Worm (Caenorhabditis elegans): ENCODE data around the gene rpl-26.

The rpl-26 gene

ce11 chrII:8577509-8578099 is 25.0 kb upstream of the rpl-26 start, which contains the start of gene F54C9.9 (continued):
- no peak for TF ChIP-seq ztf-26 (tag; optimal IDR thresholded peaks at IDR 0.05)
- no peak for TF ChIP-seq Y67H2A.10 (GFP tag; conservative IDR thresholded peaks at IDR 0.05)
- no peak for TF ChIP-seq ets-4 (GFP tag; optimal IDR thresholded peaks at IDR 0.05)
- peak; percentile 28; the same call in 1 of the 2 replicates for TF ChIP-seq F33H1.4 (GFP tag; IDR thresholded peaks at IDR 0.05)
- peak; percentile 47 for TF ChIP-seq madf-8 (GFP tag; conservative IDR thresholded peaks at IDR 0.05)
- TF ChIP-seq hlh-12 (tag; optimal IDR thresholded peaks at IDR 0.05): no peak
- no peak for TF ChIP-seq attf-3 (GFP tag; conservative IDR thresholded peaks at IDR 0.05)
- TF ChIP-seq nhr-179 (tag; optimal IDR thresholded peaks at IDR 0.05): no peak
- no peak for TF ChIP-seq ceh-91 (GFP tag; IDR thresholded peaks at IDR 0.05)
- TF ChIP-seq F37B4.10 (GFP tag; IDR thresholded peaks at IDR 0.05): no peak
- TF ChIP-seq B0336.3 (GFP tag; IDR thresholded peaks at IDR 0.05): peak; percentile 73; the same call in 1 of the 2 replicates
- no peak for TF ChIP-seq cebp-1 (GFP tag; IDR thresholded peaks at IDR 0.05)
- peak; percentile 39 for TF ChIP-seq cebp-1 (tag; optimal IDR thresholded peaks at IDR 0.05)
- peak; percentile 6 for TF ChIP-seq F23B12.7 (tag; optimal IDR thresholded peaks at IDR 0.05; ENCODE audit: insufficient read depth)
- TF ChIP-seq repo-1 (tag; optimal IDR thresholded peaks at IDR 0.05): peak; percentile 17
- no peak for TF ChIP-seq sptf-2 (GFP tag; optimal IDR thresholded peaks at IDR 0.05)
- TF ChIP-seq sea-2 (GFP tag; IDR thresholded peaks at IDR 0.05): no peak
- TF ChIP-seq atf-7 (tag; optimal IDR thresholded peaks at IDR 0.05): no peak
- no peak for TF ChIP-seq lsy-27 (tag; optimal IDR thresholded peaks at IDR 0.05; ENCODE audit: borderline replicate concordance, insufficient read depth)
- no peak for TF ChIP-seq rec-8 (tag; optimal IDR thresholded peaks at IDR 0.05)
- no peak for TF ChIP-seq egl-44 (GFP tag; IDR thresholded peaks at IDR 0.05)
- TF ChIP-seq let-526 (GFP tag; IDR thresholded peaks at IDR 0.05): no peak
- TF ChIP-seq hrde-1 (tag; optimal IDR thresholded peaks at IDR 0.05; ENCODE audit: borderline replicate concordance): peak; percentile 46
- TF ChIP-seq ekl-4 (GFP tag; IDR thresholded peaks at IDR 0.05): no peak
- peak; percentile 11 for TF ChIP-seq tbp1 (GFP tag; optimal IDR thresholded peaks at IDR 0.05)
- no peak for TF ChIP-seq Y56A3A.18 (GFP tag; IDR thresholded peaks at IDR 0.05)
- no peak for TF ChIP-seq ZK185.1 (tag; optimal IDR thresholded peaks at IDR 0.05; ENCODE audit: poor library complexity, severe bottlenecking)
- no peak for TF ChIP-seq F39B2.1 (GFP tag; IDR thresholded peaks at IDR 0.05)
- no peak for TF ChIP-seq T26A5.8 (tag; optimal IDR thresholded peaks at IDR 0.05)
- TF ChIP-seq lin-40 (tag; optimal IDR thresholded peaks at IDR 0.05): no peak
- TF ChIP-seq cebp-2 (GFP tag; IDR thresholded peaks at IDR 0.05): no peak
- TF ChIP-seq ztf-25 (GFP tag; IDR thresholded peaks at IDR 0.05): no peak
- TF ChIP-seq gei-17 (GFP tag; optimal IDR thresholded peaks at IDR 0.05): no peak
- no peak for TF ChIP-seq lag-1 (GFP tag; IDR thresholded peaks at IDR 0.05)
- no peak for TF ChIP-seq akir-1 (GFP tag; optimal IDR thresholded peaks at IDR 0.05)
- TF ChIP-seq F49E8.2 (tag; optimal IDR thresholded peaks at IDR 0.05; ENCODE audit: insufficient read depth): peak; percentile 79
- TF ChIP-seq ceh-79 (tag; optimal IDR thresholded peaks at IDR 0.05): no peak
- no peak for TF ChIP-seq nfya-1 (tag; optimal IDR thresholded peaks at IDR 0.05; ENCODE audit: borderline replicate concordance, insufficient read depth)
- TF ChIP-seq tlf-1 (GFP tag; optimal IDR thresholded peaks at IDR 0.05): no peak
- TF ChIP-seq unc-130 (GFP tag; optimal IDR thresholded peaks at IDR 0.05): peak; percentile 49
- TF ChIP-seq ceh-58 (GFP tag; IDR thresholded peaks at IDR 0.05): no peak
- TF ChIP-seq B0261.1 (tag; optimal IDR thresholded peaks at IDR 0.05): no peak
- no peak for TF ChIP-seq chd-7 (tag; optimal IDR thresholded peaks at IDR 0.05)
- TF ChIP-seq zfh-2 (GFP tag; conservative IDR thresholded peaks at IDR 0.05): no peak
- no peak for TF ChIP-seq attf-5 (GFP tag; optimal IDR thresholded peaks at IDR 0.05)
- no peak for TF ChIP-seq egrh-3 (GFP tag; IDR thresholded peaks at IDR 0.05)
- no peak for TF ChIP-seq nhr-90 (tag; optimal IDR thresholded peaks at IDR 0.05)
- no peak for TF ChIP-seq B0035.1 (tag; optimal IDR thresholded peaks at IDR 0.05)

Data from whole organism, young adult.